Worm (Caenorhabditis elegans) whole organism, young adult: ENCODE measurements around the gene dph-1.

Experiments
- F33H1.4 ChIP-seq: fragments of 200-800 bp; sonication (Bioruptor generic); IDR thresholded peaks from 2 replicates; pipeline ENCODE4 v1.3.6; 2022; ENCODE audit warnings: missing genetic modification reagents, missing genetic modification characterization, missing compliant biosample characterization
- F57C9.4 ChIP-seq: sonication (generic microtip); optimal IDR thresholded peaks from 2 replicates; lab custom pipeline; 2017; ENCODE audit warnings: mild to moderate bottlenecking, missing genetic modification characterization, missing compliant biosample characterization
- ama-1 ChIP-seq, 3 experiments: fragments of 150-350 bp in 1 of 3; sonication (generic microtip) in 2 of 3; optimal IDR thresholded peaks; 2 replicates each; lab custom pipeline; 2014 to 2018; ENCODE audit warnings: missing biosample characterization in 2 of 3, missing genetic modification characterization in 2 of 3, missing genetic modification reagents in 2 of 3
- atf-7 ChIP-seq: sonication (generic microtip); optimal IDR thresholded peaks from 2 replicates; lab custom pipeline; 2017; ENCODE audit warnings: mild to moderate bottlenecking, missing genetic modification characterization, missing compliant biosample characterization
- him-1 ChIP-seq: sonication (generic microtip); optimal IDR thresholded peaks from 2 replicates; lab custom pipeline; 2016; ENCODE audit warnings: missing genotype, missing genetic modification reagents, missing genetic modification characterization, missing compliant biosample characterization
- lin-35 ChIP-seq, 3 experiments: fragments of 150-350 bp in 2 of 3; sonication (generic microtip) in 1 of 3; optimal IDR thresholded peaks; 2 replicates each; lab custom pipeline; 2014 to 2018; ENCODE audit warnings: missing biosample characterization in 3 of 3, missing genetic modification characterization in 3 of 3, missing genetic modification reagents in 3 of 3
- lsy-27 ChIP-seq: sonication (generic microtip); optimal IDR thresholded peaks from 2 replicates; lab custom pipeline; 2017; ENCODE audit warnings: missing genetic modification characterization, mild to moderate bottlenecking, missing compliant biosample characterization, antibody characterized with exemption, missing genotype, borderline replicate concordance; ENCODE audit not compliant: insufficient read depth
- unc-62 ChIP-seq: fragments of 150-350 bp; optimal IDR thresholded peaks from 2 replicates; lab custom pipeline; 2014; ENCODE audit warnings: missing biosample characterization, missing genetic modification reagents, missing genetic modification characterization
- zim-3 ChIP-seq: sonication (generic microtip); optimal IDR thresholded peaks from 2 replicates; lab custom pipeline; 2017; ENCODE audit warnings: mild to moderate bottlenecking, missing genetic modification characterization, moderate library complexity, missing compliant biosample characterization

DNA sequence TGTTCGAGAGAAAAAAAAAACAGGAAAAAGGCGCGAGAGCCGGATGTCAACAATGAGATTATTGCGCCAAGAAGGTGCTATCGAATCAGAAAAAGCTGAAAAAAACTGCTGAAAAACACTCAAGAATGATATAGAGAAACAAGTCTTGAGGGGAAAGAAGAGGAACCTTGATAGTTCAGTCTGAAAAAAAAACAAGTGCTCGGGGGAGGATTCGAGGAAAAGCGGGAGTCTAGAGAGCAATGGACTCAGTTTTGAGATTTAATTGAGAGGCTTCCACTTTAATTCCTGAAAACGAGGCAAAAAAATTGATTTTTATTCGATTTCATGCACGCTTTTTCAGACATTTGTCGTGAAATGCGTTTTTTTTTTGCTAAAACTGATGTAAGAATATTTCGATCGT, 12.1 kb upstream of the dph-1 start, which contains the start of gene npr-15:
- TF ChIP-seq unc-62 (GFP tag; lab: Kevin White, UChicago) (no peak), lin-35 (GFP tag; optimal IDR thresholded peaks at IDR 0.05; lab: Kevin White, UChicago) (no peak), him-1 (tag; lab: Kevin White, UChicago) (no peak), atf-7 (no peak), F57C9.4 (tag; lab: Kevin White, UChicago) (no peak), zim-3 (no peak), F33H1.4 (GFP tag; lab: Robert Waterston, UW) (no peak), lsy-27 (tag; lab: Kevin White, UChicago) (no peak), ama-1 (optimal IDR thresholded peaks at IDR 0.05; lab: Kevin White, UChicago) (no peak), ama-1 (GFP tag; optimal IDR thresholded peaks at IDR 0.05; lab: Kevin White, UChicago) (no peak)
